Worm (Caenorhabditis elegans) whole organism, L2 larva: Measurements from ENCODE around the gene F55G11.10.
A peak's percentile ranks its signal among the peaks of the same experiment; 100 is the strongest.

Experiments used
- F13H6.1 ChIP-seq: sonication (generic microtip); optimal IDR thresholded peaks from 2 replicates; lab custom pipeline; 2016; ENCODE audit warnings: missing genetic modification characterization, missing compliant biosample characterization
- R02D3.7 ChIP-seq: fragments of 150-350 bp; optimal IDR thresholded peaks from 2 replicates; lab custom pipeline; 2014; ENCODE audit warnings: missing biosample characterization, missing genetic modification characterization
- alr-1 ChIP-seq: fragments of 150-350 bp; optimal IDR thresholded peaks from 2 replicates; lab custom pipeline; 2014; ENCODE audit warnings: missing biosample characterization, missing genetic modification characterization
- ama-1 ChIP-seq: fragments of 150-350 bp; optimal IDR thresholded peaks from 2 replicates; lab custom pipeline; 2018; ENCODE audit warnings: inconsistent platforms
- blmp-1 ChIP-seq: sonication (generic microtip); optimal IDR thresholded peaks from 2 replicates; lab custom pipeline; 2017; ENCODE audit warnings: missing genetic modification characterization, mild to moderate bottlenecking, missing compliant biosample characterization, antibody characterized with exemption, moderate library complexity; ENCODE audit not compliant: insufficient read depth
- ceh-16 ChIP-seq: fragments of 150-350 bp; optimal IDR thresholded peaks from 2 replicates; lab custom pipeline; 2014; ENCODE audit warnings: missing biosample characterization, missing genetic modification characterization
- ceh-82 ChIP-seq: fragments of 150-350 bp; optimal IDR thresholded peaks from 2 replicates; lab custom pipeline; 2014; ENCODE audit warnings: missing biosample characterization, missing genetic modification characterization
- crh-2 ChIP-seq: sonication (generic microtip); optimal IDR thresholded peaks from 2 replicates; lab custom pipeline; 2017; ENCODE audit warnings: missing biosample characterization, missing genetic modification characterization
- egl-27 ChIP-seq: sonication (generic microtip); optimal IDR thresholded peaks from 3 replicates; lab custom pipeline; 2017; ENCODE audit warnings: missing biosample characterization, missing genetic modification reagents, missing genetic modification characterization
- fos-1 ChIP-seq: fragments of 150-350 bp; optimal IDR thresholded peaks from 2 replicates; lab custom pipeline; 2014; ENCODE audit warnings: missing biosample characterization, missing genetic modification characterization
- gmeb-1 ChIP-seq: fragments of 150-350 bp; optimal IDR thresholded peaks from 2 replicates; lab custom pipeline; 2014; ENCODE audit warnings: missing biosample characterization, missing genetic modification characterization
- lin-13 ChIP-seq: fragments of 150-350 bp; optimal IDR thresholded peaks from 2 replicates; lab custom pipeline; 2014; ENCODE audit warnings: missing biosample characterization, missing genetic modification reagents, missing genetic modification characterization
- lsy-2 ChIP-seq, 2 experiments: fragments of 150-350 bp in 1 of 2; sonication (generic microtip) in 1 of 2; optimal IDR thresholded peaks; 2 replicates each; lab custom pipeline; 2014 to 2017; ENCODE audit warnings: missing biosample characterization in 2 of 2, missing genetic modification characterization in 2 of 2
- mbf-1 ChIP-seq: sonication (generic microtip); optimal IDR thresholded peaks from 2 replicates; lab custom pipeline; 2017; ENCODE audit warnings: missing biosample characterization, missing genetic modification characterization
- mdl-1 ChIP-seq, 2 experiments: fragments of 150-350 bp in 1 of 2; sonication (generic microtip) in 1 of 2; optimal IDR thresholded peaks; 2 replicates each; lab custom pipeline; 2017; ENCODE audit warnings: missing biosample characterization in 2 of 2, missing genetic modification characterization in 2 of 2
- nhr-10 ChIP-seq: sonication (generic microtip); optimal IDR thresholded peaks from 2 replicates; lab custom pipeline; 2017; ENCODE audit warnings: missing biosample characterization, missing genetic modification characterization
- nhr-129 ChIP-seq: fragments of 150-350 bp; optimal IDR thresholded peaks from 2 replicates; lab custom pipeline; 2014; ENCODE audit warnings: missing biosample characterization, missing genetic modification characterization
- nhr-23 ChIP-seq: fragments of 150-350 bp; optimal IDR thresholded peaks from 2 replicates; lab custom pipeline; 2014; ENCODE audit warnings: missing biosample characterization, missing genetic modification reagents, missing genetic modification characterization
- nhr-237 ChIP-seq: fragments of 150-350 bp; optimal IDR thresholded peaks from 2 replicates; lab custom pipeline; 2014; ENCODE audit warnings: missing biosample characterization, missing genetic modification characterization
- nhr-25 ChIP-seq: fragments of 150-350 bp; sonication (generic microtip); optimal IDR thresholded peaks from 3 replicates; lab custom pipeline; 2014; ENCODE audit warnings: missing biosample characterization, missing genetic modification characterization
- nhr-77 ChIP-seq: fragments of 150-350 bp; optimal IDR thresholded peaks from 2 replicates; lab custom pipeline; 2014; ENCODE audit warnings: missing biosample characterization, missing genetic modification characterization
- peb-1 ChIP-seq: fragments of 150-350 bp; optimal IDR thresholded peaks from 2 replicates; lab custom pipeline; 2014; ENCODE audit warnings: missing biosample characterization, missing genetic modification characterization
- sem-4 ChIP-seq: fragments of 150-350 bp; optimal IDR thresholded peaks from 2 replicates; lab custom pipeline; 2014; ENCODE audit warnings: missing biosample characterization, missing genetic modification reagents, missing genetic modification characterization
- skn-1 ChIP-seq: sonication (generic microtip); optimal IDR thresholded peaks from 2 replicates; lab custom pipeline; 2017; ENCODE audit warnings: missing biosample characterization, missing genetic modification characterization
- sma-3 ChIP-seq: sonication (generic microtip); optimal IDR thresholded peaks from 2 replicates; lab custom pipeline; 2016; ENCODE audit warnings: missing genetic modification reagents, missing genetic modification characterization, missing compliant biosample characterization
- sma-9 ChIP-seq, 2 experiments: fragments of 150-350 bp in 1 of 2; sonication (generic microtip) in 1 of 2; optimal IDR thresholded peaks; 2 replicates each; lab custom pipeline; 2014 to 2016; ENCODE audit warnings: missing genetic modification characterization in 2 of 2, mild to moderate bottlenecking in 1 of 2, missing biosample characterization in 1 of 2, missing compliant biosample characterization in 1 of 2, missing genetic modification reagents in 1 of 2, moderate library complexity in 1 of 2
- snpc-4 ChIP-seq: fragments of 150-350 bp; optimal IDR thresholded peaks from 2 replicates; lab custom pipeline; 2014; ENCODE audit warnings: missing biosample characterization, missing genetic modification characterization
- unc-62 ChIP-seq: fragments of 150-350 bp; optimal IDR thresholded peaks from 2 replicates; lab custom pipeline; 2014; ENCODE audit warnings: missing biosample characterization, missing genetic modification reagents, missing genetic modification characterization
- zag-1 ChIP-seq: fragments of 150-350 bp; optimal IDR thresholded peaks from 2 replicates; lab custom pipeline; 2014; ENCODE audit warnings: missing biosample characterization, missing genetic modification characterization
- ztf-1 ChIP-seq: fragments of 200-800 bp; sonication (Bioruptor generic); conservative IDR thresholded peaks from 2 replicates; pipeline ENCODE4 v1.3.6; 2022; ENCODE audit warnings: missing genetic modification characterization, missing compliant biosample characterization
- ztf-11 ChIP-seq: sonication (generic microtip); optimal IDR thresholded peaks from 2 replicates; lab custom pipeline; 2017; ENCODE audit warnings: missing biosample characterization, missing genetic modification characterization
- ztf-4 ChIP-seq: fragments of 150-350 bp; optimal IDR thresholded peaks from 2 replicates; lab custom pipeline; 2014; ENCODE audit warnings: missing biosample characterization, missing genetic modification characterization

F55G11.10 gene

ce11 chrIV:12920553-12920952 is 28.0 kb upstream of the F55G11.10 start:
- TF ChIP-seq nhr-77 (tag; lab: Kevin White, UChicago): no peak
- TF ChIP-seq fos-1 (tag; lab: Kevin White, UChicago): peak; percentile 73
- TF ChIP-seq nhr-10 (tag; lab: Kevin White, UChicago): no peak
- TF ChIP-seq skn-1 (tag; lab: Kevin White, UChicago): peak; percentile 45
- no peak for TF ChIP-seq mbf-1 (tag; lab: Kevin White, UChicago)
- no peak for TF ChIP-seq ztf-11
- TF ChIP-seq lin-13: no peak
- no peak for TF ChIP-seq zag-1 (tag; lab: Kevin White, UChicago)
- peak; percentile 78 for TF ChIP-seq sma-9 (GFP tag; optimal IDR thresholded peaks at IDR 0.05; lab: Kevin White, UChicago)
- no peak for TF ChIP-seq sma-9 (tag; optimal IDR thresholded peaks at IDR 0.05; lab: Kevin White, UChicago)
- no peak for TF ChIP-seq blmp-1 (tag; lab: Kevin White, UChicago)
- TF ChIP-seq, all 48 proteins: peak for 3

- TF ChIP-seq sma-9 (GFP tag; optimal IDR thresholded peaks at IDR 0.05; lab: Kevin White, UChicago) (peak; percentile 96), sma-9 (tag; optimal IDR thresholded peaks at IDR 0.05; lab: Kevin White, UChicago) (no peak), ztf-1 (GFP tag; lab: Robert Waterston, UW) (no peak), peb-1 (tag; lab: Kevin White, UChicago) (no peak), snpc-4 (no peak), gmeb-1 (tag; lab: Kevin White, UChicago) (no peak), nhr-23 (tag; lab: Kevin White, UChicago) (no peak), ceh-16 (tag; lab: Kevin White, UChicago) (no peak), fos-1 (tag; lab: Kevin White, UChicago) (peak; percentile 79), ztf-4 (tag; lab: Kevin White, UChicago) (no peak), sma-3 (GFP tag; lab: Kevin White, UChicago) (peak; percentile 68), ztf-11 (no peak), R02D3.7 (tag; lab: Kevin White, UChicago) (no peak), skn-1 (tag; lab: Kevin White, UChicago) (peak; percentile 57), nhr-129 (tag; lab: Kevin White, UChicago) (no peak)
Observed at ce11 chrIV:12921027-12921426, 27.5 kb upstream of the F55G11.10 start, which contains the start of gene C32H11.4. C32H11.4 (plus strand) TSS chrIV:12921264.

ce11 chrIV:12924332-12924731 is 24.2 kb upstream of the F55G11.10 start, which contains the start of gene srlf-4:
srlf-4 (minus strand) TSS chrIV:12924432.
- TF ChIP-seq nhr-237 (tag; lab: Kevin White, UChicago) (no peak), blmp-1 (tag; lab: Kevin White, UChicago) (no peak), nhr-25 (tag; lab: Kevin White, UChicago) (no peak), alr-1 (tag; lab: Kevin White, UChicago) (no peak), egl-27 (no peak), unc-62 (GFP tag; lab: Kevin White, UChicago) (no peak), ztf-11 (no peak), peb-1 (tag; lab: Kevin White, UChicago) (no peak), snpc-4 (no peak), ceh-82 (tag; lab: Kevin White, UChicago) (no peak), R02D3.7 (tag; lab: Kevin White, UChicago) (no peak), lsy-2 (tag; optimal IDR thresholded peaks at IDR 0.05; lab: Kevin White, UChicago) (no peak), crh-2 (tag; lab: Kevin White, UChicago) (no peak), ama-1 (lab: Kevin White, UChicago) (no peak), lin-13 (no peak), sem-4 (no peak), fos-1 (tag; lab: Kevin White, UChicago) (no peak)

ce11 chrIV:12926639-12927038 is 21.9 kb upstream of the F55G11.10 start, which contains the start of gene srlf-5:
srlf-5 (minus strand) TSS chrIV:12926739.
- TF ChIP-seq F13H6.1: no peak
- no peak for TF ChIP-seq ceh-16 (tag; lab: Kevin White, UChicago)

ce11 chrIV:12936221-12936776 is 12.3 kb upstream of the F55G11.10 start, which contains the start of the genes cld-1 and dod-21:
cld-1 (minus strand) TSS chrIV:12936271.
dod-21 (plus strand) TSS chrIV:12936738.
- TF ChIP-seq crh-2 (tag; lab: Kevin White, UChicago): peak; percentile 41
- TF ChIP-seq gmeb-1 (tag; lab: Kevin White, UChicago): peak; percentile 24
- no peak for TF ChIP-seq nhr-237 (tag; lab: Kevin White, UChicago)
- TF ChIP-seq mdl-1 (tag; optimal IDR thresholded peaks at IDR 0.05; lab: Kevin White, UChicago): no peak
- TF ChIP-seq ama-1 (lab: Kevin White, UChicago): no peak
- TF ChIP-seq alr-1 (tag; lab: Kevin White, UChicago): no peak
- TF ChIP-seq sma-3 (GFP tag; lab: Kevin White, UChicago): peak; percentile 52
- peak; percentile 90 for TF ChIP-seq fos-1 (tag; lab: Kevin White, UChicago)
- TF ChIP-seq sma-9 (GFP tag; optimal IDR thresholded peaks at IDR 0.05; lab: Kevin White, UChicago): peak; percentile 67
- no peak for TF ChIP-seq sma-9 (tag; optimal IDR thresholded peaks at IDR 0.05; lab: Kevin White, UChicago)
